Worm (Caenorhabditis elegans): Measurements from ENCODE around the gene tlk-1.

ce11 chrIII:9738954-9739353 is 39.3 kb downstream of the tlk-1 start, which contains the start of gene hlh-4:
- TF ChIP-seq lin-13 (GFP tag; optimal IDR thresholded peaks at IDR 0.05) (no peak), lin-15B (tag; optimal IDR thresholded peaks at IDR 0.05) (no peak), aha-1 (tag; optimal IDR thresholded peaks at IDR 0.05) (no peak), nhr-77 (tag; optimal IDR thresholded peaks at IDR 0.05) (no peak), alr-1 (tag; optimal IDR thresholded peaks at IDR 0.05; ENCODE audit: borderline replicate concordance) (no peak), Y116A8C.19 (tag; optimal IDR thresholded peaks at IDR 0.05; ENCODE audit: borderline replicate concordance) (no peak), unc-62 (GFP tag; optimal IDR thresholded peaks at IDR 0.05) (no peak), ztf-4 (tag; optimal IDR thresholded peaks at IDR 0.05) (no peak)

Measured in whole organism, L1 larva.